Worm (Caenorhabditis elegans): ENCODE measurements around the gene F22B5.6.
"Not testable (repeated sequence)": the region's sequence is repeated elsewhere in the genome, so short reads cannot be mapped to it uniquely, and the experiment has no call there.

The F22B5.6 gene

ce11 chrII:8419798-8420197 is 36.2 kb downstream of the F22B5.6 start, which contains the start of gene F14E5.8:
Gene F14E5.8 (plus strand): TSS chrII:8420098.
- TF ChIP-seq unc-55 (GFP tag; optimal IDR thresholded peaks at IDR 0.05); sox-4 (tag; optimal IDR thresholded peaks at IDR 0.05); zip-5 (tag; optimal IDR thresholded peaks at IDR 0.05): not testable (repeated sequence)

DNA sequence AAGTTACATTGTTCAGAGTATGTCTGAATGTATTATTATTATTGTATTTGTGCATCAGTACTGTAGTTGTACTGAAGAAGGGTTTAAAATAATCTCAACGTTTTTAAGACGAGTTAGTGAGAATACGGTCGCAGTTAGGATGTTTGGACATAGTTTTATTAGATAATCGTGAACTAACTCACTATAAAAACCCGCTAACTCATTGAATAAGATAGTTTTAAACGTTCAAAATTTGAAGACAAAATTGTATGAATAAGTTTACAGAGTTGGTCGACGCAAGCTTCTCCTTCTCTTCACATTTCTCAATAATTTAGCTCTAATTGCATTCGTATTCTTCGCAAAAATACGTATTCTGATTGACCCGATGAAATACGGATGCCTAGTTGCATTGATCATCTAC is 37.0 kb downstream of the F22B5.6 start:
- TF ChIP-seq ref-2 (tag; optimal IDR thresholded peaks at IDR 0.05) (no peak), elt-2 (tag; optimal IDR thresholded peaks at IDR 0.05) (no peak), dmd-4 (tag; optimal IDR thresholded peaks at IDR 0.05; ENCODE audit: borderline replicate concordance) (no peak), ceh-48 (tag; optimal IDR thresholded peaks at IDR 0.05) (no peak), tbx-7 (tag; optimal IDR thresholded peaks at IDR 0.05) (no peak), hlh-15 (tag; optimal IDR thresholded peaks at IDR 0.05) (no peak), ceh-2 (tag; optimal IDR thresholded peaks at IDR 0.05) (no peak), odd-2 (tag; optimal IDR thresholded peaks at IDR 0.05) (no peak), dve-1 (tag; optimal IDR thresholded peaks at IDR 0.05) (no peak), hlh-30 (tag; optimal IDR thresholded peaks at IDR 0.05; ENCODE audit: insufficient read depth) (no peak), C08G9.2 (tag; optimal IDR thresholded peaks at IDR 0.05) (no peak), ztf-16 (tag; optimal IDR thresholded peaks at IDR 0.05) (no peak)

DNA sequence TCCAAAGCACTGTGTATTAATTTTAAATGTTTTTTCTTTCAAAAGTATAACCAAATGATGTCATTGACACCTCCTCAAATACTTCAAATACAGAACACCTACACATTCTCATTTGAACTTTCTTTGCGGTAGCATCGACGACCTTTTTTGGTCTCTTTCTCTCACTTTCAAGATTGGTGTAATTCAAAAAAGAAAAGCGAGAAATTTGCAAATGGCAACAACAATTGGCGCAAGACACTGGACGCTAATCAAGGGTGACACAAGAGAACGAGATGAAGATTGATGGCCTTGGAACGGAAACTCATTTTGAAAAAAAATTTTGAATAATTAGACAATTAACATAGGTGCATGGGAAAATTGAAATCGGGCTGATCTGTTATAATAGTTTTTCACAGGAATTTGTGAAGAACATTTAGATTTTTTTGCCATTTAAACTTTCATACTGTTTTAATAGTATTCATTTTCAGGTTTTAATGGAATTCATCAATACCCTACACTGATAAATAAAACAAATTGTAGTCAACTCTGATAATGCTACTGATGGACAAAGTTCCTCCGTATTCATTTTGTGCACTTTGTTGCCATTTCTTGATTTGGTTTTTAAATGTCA is 38.8 kb downstream of the F22B5.6 start, which contains the start of gene fdgt-2:
TSS of gene fdgt-2 (plus strand) at position 560 of the 610 bp plus-strand sequence.
- TF ChIP-seq unc-55 (GFP tag; optimal IDR thresholded peaks at IDR 0.05) (peak; percentile 60), fkh-10 (GFP tag; optimal IDR thresholded peaks at IDR 0.05) (no peak)

- TF ChIP-seq madf-2 (tag; optimal IDR thresholded peaks at IDR 0.05) (no peak), sox-2 (GFP tag; IDR thresholded peaks at IDR 0.05) (peak; percentile 22; the same call in 1 of the 2 replicates), che-1 (tag; optimal IDR thresholded peaks at IDR 0.05) (no peak), ceh-24 (tag; optimal IDR thresholded peaks at IDR 0.05) (no peak), elt-2 (tag; optimal IDR thresholded peaks at IDR 0.05) (peak; percentile 1)
These were observed 40.4 kb downstream of the F22B5.6 start for ce11 chrII:8415462-8416037.

ce11 chrII:8415035-8415434 is 41.0 kb downstream of the F22B5.6 start:
- TF ChIP-seq unc-55 (GFP tag; optimal IDR thresholded peaks at IDR 0.05) (peak; percentile 1), eyg-1 (tag; optimal IDR thresholded peaks at IDR 0.05) (no peak), tbx-2 (tag; optimal IDR thresholded peaks at IDR 0.05) (peak; percentile 60)

ce11 chrII:8412935-8413334 is 43.1 kb downstream of the F22B5.6 start:
- TF ChIP-seq tbx-7 (tag; optimal IDR thresholded peaks at IDR 0.05) (no peak), odd-2 (tag; optimal IDR thresholded peaks at IDR 0.05) (no peak), elt-2 (tag; optimal IDR thresholded peaks at IDR 0.05) (peak; percentile 65), ama-1 (optimal IDR thresholded peaks at IDR 0.05) (no peak)

ce11 chrII:8412061-8412721 is 43.8 kb downstream of the F22B5.6 start, which contains the start of gene efl-3:
Gene efl-3 (plus strand): TSS chrII:8412671.
- peak; percentile 22 for TF ChIP-seq nfya-1 (tag; optimal IDR thresholded peaks at IDR 0.05)
- peak; percentile 25 for TF ChIP-seq tbx-2 (tag; optimal IDR thresholded peaks at IDR 0.05)
- peak; percentile 36 for TF ChIP-seq ceh-34 (tag; optimal IDR thresholded peaks at IDR 0.05)
- peak; percentile 42 for TF ChIP-seq ref-2 (tag; optimal IDR thresholded peaks at IDR 0.05)
- TF ChIP-seq ceh-2 (tag; optimal IDR thresholded peaks at IDR 0.05): peak; percentile 22
- TF ChIP-seq eyg-1 (tag; optimal IDR thresholded peaks at IDR 0.05): no peak
- peak; percentile 23; the same call in 1 of the 2 replicates for TF ChIP-seq ceh-45 (GFP tag; IDR thresholded peaks at IDR 0.05)
- TF ChIP-seq sdc-2 (tag; optimal IDR thresholded peaks at IDR 0.05): peak; percentile 1
- no peak for TF ChIP-seq C08G9.2 (tag; optimal IDR thresholded peaks at IDR 0.05)
